Worm (Caenorhabditis elegans): ENCODE data around the gene C04G6.11.

C04G6.11 gene

DNA sequence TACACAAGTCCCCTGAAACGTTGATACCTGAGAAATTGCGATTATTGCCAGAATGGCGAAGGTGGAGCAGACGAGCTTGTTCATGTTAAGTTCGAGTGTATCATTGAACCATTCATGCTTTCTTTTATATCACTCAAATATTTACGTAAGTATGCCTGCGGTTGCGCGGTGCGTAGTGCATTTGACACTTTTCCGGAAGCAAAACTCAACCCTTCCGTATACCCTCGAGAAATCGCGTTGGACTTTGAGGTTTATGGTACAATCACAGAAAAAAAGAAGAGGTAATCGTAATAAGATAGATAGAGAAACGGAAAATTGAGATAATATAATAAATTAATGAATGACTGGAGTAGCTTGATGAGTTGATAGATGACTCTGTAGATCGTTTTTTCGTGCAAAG, 34.1 kb downstream of the C04G6.11 start, which contains the start of gene idpb-2:
idpb-2 (minus strand) TSS at position 101 of the 400 bp plus-strand sequence.
- TF ChIP-seq F52B5.7 (tag; optimal IDR thresholded peaks at IDR 0.05) = no peak
- no peak for TF ChIP-seq B0035.1 (tag; optimal IDR thresholded peaks at IDR 0.05)
- TF ChIP-seq madf-8 (GFP tag; conservative IDR thresholded peaks at IDR 0.05) = no peak
- TF ChIP-seq F23B12.7 (tag; optimal IDR thresholded peaks at IDR 0.05; ENCODE audit: insufficient read depth) = no peak
- no peak for TF ChIP-seq hrde-1 (tag; optimal IDR thresholded peaks at IDR 0.05; ENCODE audit: borderline replicate concordance)
- TF ChIP-seq nfya-1 (tag; optimal IDR thresholded peaks at IDR 0.05; ENCODE audit: borderline replicate concordance, insufficient read depth) = no peak
- no peak for TF ChIP-seq attf-6 (GFP tag; IDR thresholded peaks at IDR 0.05)
- TF ChIP-seq egl-44 (GFP tag; IDR thresholded peaks at IDR 0.05) = no peak
- no peak for TF ChIP-seq aptf-2 (GFP tag; conservative IDR thresholded peaks at IDR 0.05)
- TF ChIP-seq unc-62 (GFP tag; optimal IDR thresholded peaks at IDR 0.05) = no peak
- TF ChIP-seq pbrm-1 (GFP tag; IDR thresholded peaks at IDR 0.05) = no peak

ce11 chrII:5067927-5068326, 35.7 kb downstream of the C04G6.11 start, which contains the start of gene C27A2.8:
Gene C27A2.8 (minus strand): TSS chrII:5068043.
- TF ChIP-seq snpc-1.3 (tag; optimal IDR thresholded peaks at IDR 0.05; ENCODE audit: insufficient read depth) = no peak
- no peak for TF ChIP-seq tlf-1 (GFP tag; optimal IDR thresholded peaks at IDR 0.05)
- TF ChIP-seq dpl-1 (GFP tag; optimal IDR thresholded peaks at IDR 0.05) = no peak
- no peak for TF ChIP-seq tbx-9 (tag; optimal IDR thresholded peaks at IDR 0.05; ENCODE audit: borderline replicate concordance)
- TF ChIP-seq hmg-1.2 (GFP tag; IDR thresholded peaks at IDR 0.05) = no peak
- no peak for TF ChIP-seq Y67H2A.10 (GFP tag; conservative IDR thresholded peaks at IDR 0.05)
- TF ChIP-seq sptf-2 (GFP tag; optimal IDR thresholded peaks at IDR 0.05) = no peak
- TF ChIP-seq ets-4 (GFP tag; optimal IDR thresholded peaks at IDR 0.05) = no peak
- TF ChIP-seq F52B5.7 (tag; optimal IDR thresholded peaks at IDR 0.05) = no peak
- TF ChIP-seq madf-8 (GFP tag; conservative IDR thresholded peaks at IDR 0.05) = no peak
- TF ChIP-seq ztf-18 (tag; optimal IDR thresholded peaks at IDR 0.05) = no peak
- TF ChIP-seq egl-18 (GFP tag; IDR thresholded peaks at IDR 0.05) = no peak
- TF ChIP-seq ceh-100 (GFP tag; IDR thresholded peaks at IDR 0.05) = no peak
- TF ChIP-seq Y95B8A.8 (GFP tag; IDR thresholded peaks at IDR 0.05) = no peak
- no peak for TF ChIP-seq nhr-80 (tag; optimal IDR thresholded peaks at IDR 0.05)
- TF ChIP-seq gei-17 (GFP tag; optimal IDR thresholded peaks at IDR 0.05) = no peak

DNA sequence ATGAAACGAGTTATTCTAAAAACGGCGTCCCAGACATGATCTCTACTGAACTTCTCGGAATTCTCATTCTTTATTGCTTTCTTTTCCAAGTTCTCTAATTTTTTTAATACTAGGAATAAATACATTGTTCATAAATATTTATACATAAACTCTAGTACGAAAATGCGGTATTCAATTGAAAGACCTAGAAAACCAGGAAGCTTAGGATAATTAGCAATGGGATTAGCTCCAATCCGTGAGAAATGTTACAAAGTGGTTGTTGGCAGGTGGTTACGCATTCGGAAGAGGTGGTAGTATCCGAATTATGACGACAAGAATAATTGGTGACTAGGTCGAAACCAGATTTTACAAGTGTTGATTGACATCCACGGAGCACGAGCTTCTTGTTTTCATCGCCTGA, 36.7 kb downstream of the C04G6.11 start:
- TF ChIP-seq hsf-1 (GFP tag; IDR thresholded peaks at IDR 0.05) (no peak), nhr-27 (tag; optimal IDR thresholded peaks at IDR 0.05) (no peak), madf-8 (GFP tag; conservative IDR thresholded peaks at IDR 0.05) (no peak), lin-40 (tag; optimal IDR thresholded peaks at IDR 0.05) (no peak), dox-1 (GFP tag; IDR thresholded peaks at IDR 0.05) (no peak), snpc-1.3 (tag; optimal IDR thresholded peaks at IDR 0.05; ENCODE audit: insufficient read depth) (no peak), F57C9.4 (tag; optimal IDR thresholded peaks at IDR 0.05) (no peak), snpc-3.4 (tag; optimal IDR thresholded peaks at IDR 0.05) (no peak), mes-4 (tag; optimal IDR thresholded peaks at IDR 0.05) (no peak), madf-6 (GFP tag; IDR thresholded peaks at IDR 0.05) (no peak), ztf-18 (tag; optimal IDR thresholded peaks at IDR 0.05) (no peak), tbp1 (GFP tag; optimal IDR thresholded peaks at IDR 0.05) (no peak), ccch-3 (GFP tag; optimal IDR thresholded peaks at IDR 0.05) (no peak), F37B4.10 (GFP tag; IDR thresholded peaks at IDR 0.05) (no peak), xnd-1 (tag; optimal IDR thresholded peaks at IDR 0.05) (no peak), ekl-4 (GFP tag; IDR thresholded peaks at IDR 0.05) (no peak), aptf-3 (GFP tag; IDR thresholded peaks at IDR 0.05) (no peak)
